Fruit fly (Drosophila melanogaster): ENCODE measurements around the gene eg.

eg gene

dm6 chr3L:21808003-21808530, 436 bp upstream of the eg start (continued):
- TF ChIP-seq dpn (GFP tag; optimal IDR thresholded peaks at IDR 0.05), result peak in 1 of 2 experiments; percentile 66
- TF ChIP-seq CG12219 (GFP tag; optimal IDR thresholded peaks at IDR 0.05), result peak; percentile 5
- no peak for TF ChIP-seq Atf6 (GFP tag; IDR thresholded peaks at IDR 0.05)
- no peak for TF ChIP-seq ham (GFP tag; IDR thresholded peaks at IDR 0.05)
- TF ChIP-seq inv (GFP tag; IDR thresholded peaks at IDR 0.05; ENCODE audit: partially characterized antibody), result no peak
- TF ChIP-seq prd (optimal IDR thresholded peaks at IDR 0.05), result no peak
- TF ChIP-seq prd (GFP tag; IDR thresholded peaks at IDR 0.05), result peak; percentile 78
- peak; percentile 51 for TF ChIP-seq odd (GFP tag; optimal IDR thresholded peaks at IDR 0.05)
- no peak for TF ChIP-seq lab (GFP tag; optimal IDR thresholded peaks at IDR 0.05)
- TF ChIP-seq Lim3 (GFP tag; IDR thresholded peaks at IDR 0.05), result 0 out of 2 replicates have a peak, but pooled peaks have one; percentile 17
- TF ChIP-seq CG13624 (GFP tag; optimal IDR thresholded peaks at IDR 0.05), result no peak
- TF ChIP-seq run (tag; optimal IDR thresholded peaks at IDR 0.05), result peak; percentile 35
- TF ChIP-seq CG17186 (GFP tag; optimal IDR thresholded peaks at IDR 0.05), result no peak
- no peak for TF ChIP-seq HmgD (GFP tag; optimal IDR thresholded peaks at IDR 0.05)
- no peak for TF ChIP-seq Dip2 (GFP tag; IDR thresholded peaks at IDR 0.05)
- TF ChIP-seq Rfx (GFP tag; IDR thresholded peaks at IDR 0.05), result peak; percentile 69; the same call in 1 of the 2 replicates
- peak; percentile 22 for TF ChIP-seq CG1529 (GFP tag; optimal IDR thresholded peaks at IDR 0.05)
- no peak for TF ChIP-seq unc-4 (GFP tag; IDR thresholded peaks at IDR 0.05; ENCODE audit: partially characterized antibody)
- TF ChIP-seq tup (GFP tag; optimal IDR thresholded peaks at IDR 0.05), result no peak
- no peak for TF ChIP-seq Poxn (GFP tag; IDR thresholded peaks at IDR 0.05)
- peak; percentile 35 for TF ChIP-seq CG1233 (GFP tag; optimal IDR thresholded peaks at IDR 0.05)
- no peak for TF ChIP-seq Lpt (GFP tag; optimal IDR thresholded peaks at IDR 0.05)
- TF ChIP-seq CG9797 (GFP tag; optimal IDR thresholded peaks at IDR 0.05), result no peak
- TF ChIP-seq CG3838 (GFP tag; optimal IDR thresholded peaks at IDR 0.05), result no peak
- peak; percentile 44 for TF ChIP-seq psq (GFP tag; optimal IDR thresholded peaks at IDR 0.05)
- no peak for TF ChIP-seq CG11247 (GFP tag; IDR thresholded peaks at IDR 0.05)
- TF ChIP-seq dysf (GFP tag; IDR thresholded peaks at IDR 0.05), result peak; percentile 69; the same call in 2 of the 3 replicates
- TF ChIP-seq h (optimal IDR thresholded peaks at IDR 0.05), result no peak
- TF ChIP-seq CG18476 (GFP tag; optimal IDR thresholded peaks at IDR 0.05), result no peak
- no peak for TF ChIP-seq sc (optimal IDR thresholded peaks at IDR 0.05)
- TF ChIP-seq sc (GFP tag; optimal IDR thresholded peaks at IDR 0.05), result peak; percentile 44
- no peak for TF ChIP-seq CG15601 (tag; optimal IDR thresholded peaks at IDR 0.05)
- TF ChIP-seq abd-A (tag; optimal IDR thresholded peaks at IDR 0.05), result no peak
- 0 out of 2 replicates have a peak, but pooled peaks have one; percentile 29 for TF ChIP-seq ap (GFP tag; IDR thresholded peaks at IDR 0.05)
- TF ChIP-seq CG13123 (GFP tag; optimal IDR thresholded peaks at IDR 0.05), result peak; percentile 44
- no peak for TF ChIP-seq CG3065 (GFP tag; optimal IDR thresholded peaks at IDR 0.05)
- no peak for TF ChIP-seq CG16863 (GFP tag; optimal IDR thresholded peaks at IDR 0.05)
- no peak for TF ChIP-seq TFAM (GFP tag; optimal IDR thresholded peaks at IDR 0.05)
- TF ChIP-seq ewg (GFP tag; optimal IDR thresholded peaks at IDR 0.05), result peak; percentile 28
- peak; percentile 83 for TF ChIP-seq Med (GFP tag)
- TF ChIP-seq zfh1 (GFP tag; IDR thresholded peaks at IDR 0.05), result peak; percentile 78
- peak; percentile 42 to 76 for TF ChIP-seq Trl (optimal IDR thresholded peaks at IDR 0.05)
- TF ChIP-seq Trl (GFP tag; optimal IDR thresholded peaks at IDR 0.05), result no peak
- TF ChIP-seq CG12391 (tag; optimal IDR thresholded peaks at IDR 0.05), result peak; percentile 82
- no peak for TF ChIP-seq z (GFP tag; IDR thresholded peaks at IDR 0.05)
- TF ChIP-seq scrt (GFP tag; optimal IDR thresholded peaks at IDR 0.05), result no peak
- TF ChIP-seq CG14441 (GFP tag; IDR thresholded peaks at IDR 0.05), result peak; percentile 69
- peak; percentile 20; the same call in 1 of the 2 replicates for TF ChIP-seq CG31224 (GFP tag; IDR thresholded peaks at IDR 0.05)
- no peak for TF ChIP-seq exex (tag; optimal IDR thresholded peaks at IDR 0.05)
- peak; percentile 68; the same call in 2 of the 3 replicates for TF ChIP-seq CG34422 (GFP tag; IDR thresholded peaks at IDR 0.05)
- TF ChIP-seq CG7963 (GFP tag; IDR thresholded peaks at IDR 0.05; ENCODE audit: partially characterized antibody), result no peak
- no peak for TF ChIP-seq Sry-δ (GFP tag; optimal IDR thresholded peaks at IDR 0.05)

Data from whole organism, embryonic.